Fruit fly (Drosophila melanogaster) whole organism, embryonic: ENCODE measurements around the gene dx.

Experiments used
- CG10543 ChIP-seq: fragments of 200-800 bp; sonication (Bioruptor generic); optimal IDR thresholded peaks from 3 replicates; lab custom pipeline; 2017; ENCODE audit warnings: missing biosample characterization, mild to moderate bottlenecking, missing genetic modification characterization, moderate library complexity
- CG10979 ChIP-seq: fragments of 200-800 bp; sonication (Bioruptor generic); optimal IDR thresholded peaks from 2 replicates; lab custom pipeline; 2018; ENCODE audit warnings: missing biosample characterization, mild to moderate bottlenecking, missing genetic modification characterization, moderate library complexity
- CG11723 ChIP-seq: fragments of 200-800 bp; sonication (Bioruptor generic); optimal IDR thresholded peaks from 2 replicates; lab custom pipeline; 2017; ENCODE audit warnings: missing biosample characterization, mild to moderate bottlenecking, missing genetic modification characterization
- CG15479 ChIP-seq: fragments of 200-800 bp; sonication (Bioruptor generic); optimal IDR thresholded peaks from 3 replicates; lab custom pipeline; 2019; ENCODE audit warnings: missing biosample characterization, mild to moderate bottlenecking, missing genetic modification characterization, moderate library complexity
- CG30431 ChIP-seq: fragments of 200-800 bp; sonication (Bioruptor generic); optimal IDR thresholded peaks from 2 replicates; lab custom pipeline; 2017; ENCODE audit warnings: missing biosample characterization, missing genetic modification characterization
- CG3407 ChIP-seq: fragments of 200-800 bp; sonication (Bioruptor generic); optimal IDR thresholded peaks from 2 replicates; lab custom pipeline; 2018; ENCODE audit warnings: missing biosample characterization, mild to moderate bottlenecking, missing genetic modification characterization
- CG4617 ChIP-seq: fragments of 200-800 bp; sonication (Bioruptor generic); optimal IDR thresholded peaks from 3 replicates; lab custom pipeline; 2016; ENCODE audit warnings: missing biosample characterization, missing genetic modification characterization, borderline replicate concordance
- CG4820 ChIP-seq: fragments of 200-800 bp; sonication (Bioruptor generic); optimal IDR thresholded peaks from 3 replicates; lab custom pipeline; 2016; ENCODE audit warnings: missing biosample characterization, missing genetic modification characterization
- CG4854 ChIP-seq: fragments of 200-800 bp; sonication (Bioruptor generic); optimal IDR thresholded peaks from 2 replicates; lab custom pipeline; 2016; ENCODE audit warnings: missing biosample characterization, missing genetic modification characterization, inconsistent platforms
- CG6272 ChIP-seq: fragments of 200-800 bp; sonication (Bioruptor generic); IDR thresholded peaks from 2 replicates; pipeline ENCODE4 v1.3.6; 2022; ENCODE audit warnings: missing biosample characterization, missing genetic modification characterization
- CG6791 ChIP-seq: fragments of 200-800 bp; sonication (Bioruptor generic); IDR thresholded peaks from 3 replicates; pipeline ENCODE4 v1.3.6; 2022; ENCODE audit warnings: missing biosample characterization, missing genetic modification characterization; ENCODE audit not compliant: partially characterized antibody
- CG6854 ChIP-seq: fragments of 200-800 bp; sonication (Bioruptor generic); optimal IDR thresholded peaks from 3 replicates; lab custom pipeline; 2017; ENCODE audit warnings: missing biosample characterization, mild to moderate bottlenecking, missing genetic modification characterization
- CG7963 ChIP-seq: fragments of 200-800 bp; sonication (Bioruptor generic); IDR thresholded peaks from 3 replicates; pipeline ENCODE4 v1.3.6; 2022; ENCODE audit warnings: missing biosample characterization, missing genetic modification characterization; ENCODE audit not compliant: partially characterized antibody
- CG9215 ChIP-seq: fragments of 200-800 bp; sonication (Bioruptor generic); IDR thresholded peaks from 2 replicates; pipeline ENCODE4 v1.3.6; 2022; ENCODE audit warnings: missing biosample characterization, missing genetic modification characterization
- CoRest ChIP-seq: fragments of 200-800 bp; sonication (Bioruptor generic); optimal IDR thresholded peaks from 3 replicates; lab custom pipeline; 2018; ENCODE audit warnings: missing biosample characterization, mild to moderate bottlenecking, missing genetic modification characterization, moderate library complexity
- Doc2 ChIP-seq: fragments of 200-800 bp; sonication (Bioruptor generic); IDR thresholded peaks from 2 replicates; pipeline ENCODE4 v1.3.6; 2022; ENCODE audit warnings: missing biosample characterization, missing genetic modification characterization
- ERR ChIP-seq: fragments of 200-800 bp; sonication (Bioruptor generic); optimal IDR thresholded peaks from 2 replicates; lab custom pipeline; 2016; ENCODE audit warnings: missing biosample characterization, missing genetic modification characterization
- Elba2 ChIP-seq: fragments of 200-800 bp; sonication (Bioruptor generic); optimal IDR thresholded peaks from 3 replicates; lab custom pipeline; 2016; ENCODE audit warnings: missing biosample characterization, missing genetic modification characterization
- Lhr ChIP-seq: fragments of 200-800 bp; sonication (Bioruptor generic); optimal IDR thresholded peaks from 3 replicates; lab custom pipeline; 2017; ENCODE audit warnings: mild to moderate bottlenecking, missing biosample characterization, missing genetic modification reagents, missing genetic modification characterization
- Mrtf ChIP-seq: fragments of 200-800 bp; sonication (Bioruptor generic); IDR thresholded peaks from 3 replicates; pipeline ENCODE4 v1.3.6; 2022; ENCODE audit warnings: missing biosample characterization, missing genetic modification characterization
- NC2α ChIP-seq: fragments of 200-800 bp; sonication (Bioruptor generic); optimal IDR thresholded peaks from 2 replicates; lab custom pipeline; 2016; ENCODE audit warnings: missing biosample characterization, missing genetic modification characterization
- Neu2 ChIP-seq: fragments of 200-800 bp; sonication (Bioruptor generic); optimal IDR thresholded peaks from 3 replicates; lab custom pipeline; 2016; ENCODE audit warnings: missing biosample characterization, missing genetic modification characterization, borderline replicate concordance
- Sin3A ChIP-seq: fragments of >200 bp; optimal IDR thresholded peaks from 2 replicates; lab custom pipeline; 2018
- Spps ChIP-seq: fragments of 200-800 bp; sonication (Bioruptor generic); optimal IDR thresholded peaks from 2 replicates; lab custom pipeline; 2018; ENCODE audit warnings: missing biosample characterization, mild to moderate bottlenecking, missing genetic modification characterization
- Tbp ChIP-seq: fragments of >200 bp; optimal IDR thresholded peaks from 2 replicates; lab custom pipeline; 2018; ENCODE audit warnings: missing biosample characterization, missing genetic modification characterization
- Trl ChIP-seq, 3 experiments: fragments of >200 bp in 2 of 3; fragments of 200-800 bp in 1 of 3; sonication (Bioruptor generic) in 1 of 3; optimal IDR thresholded peaks; 2 replicates in 1 of 3; 3 replicates in 2 of 3; lab custom pipeline; 2016 to 2017; ENCODE audit warnings: missing biosample characterization in 1 of 3, missing genetic modification characterization in 1 of 3
- Vsx1 ChIP-seq: fragments of 200-800 bp; sonication (Bioruptor generic); optimal IDR thresholded peaks from 2 replicates; lab custom pipeline; 2017; ENCODE audit warnings: missing biosample characterization, mild to moderate bottlenecking, missing genetic modification characterization, missing genetic modification reagents
- YL-1 ChIP-seq: fragments of 200-800 bp; sonication (Bioruptor generic); optimal IDR thresholded peaks from 3 replicates; lab custom pipeline; 2017; ENCODE audit warnings: missing biosample characterization, mild to moderate bottlenecking, missing genetic modification characterization
- amos ChIP-seq: fragments of 200-800 bp; sonication (Bioruptor generic); IDR thresholded peaks from 2 replicates; pipeline ENCODE4 v1.3.6; 2022; ENCODE audit warnings: missing biosample characterization, missing genetic modification characterization; ENCODE audit not compliant: partially characterized antibody
- corto ChIP-seq: fragments of 200-800 bp; sonication (Bioruptor generic); optimal IDR thresholded peaks from 2 replicates; lab custom pipeline; 2016; ENCODE audit warnings: missing biosample characterization, mild to moderate bottlenecking, missing genetic modification characterization, moderate library complexity
- crol ChIP-seq: fragments of 200-800 bp; sonication (Bioruptor generic); IDR thresholded peaks from 2 replicates; pipeline ENCODE4 v1.3.6; 2022; ENCODE audit warnings: missing biosample characterization, missing genetic modification characterization
- cwo ChIP-seq: fragments of 200-800 bp; sonication (Bioruptor generic); optimal IDR thresholded peaks from 3 replicates; lab custom pipeline; 2017; ENCODE audit warnings: missing biosample characterization, missing genetic modification characterization, mild to moderate bottlenecking, moderate library complexity, missing genetic modification reagents
- fd3F ChIP-seq: fragments of 200-800 bp; sonication (Bioruptor generic); optimal IDR thresholded peaks from 2 replicates; lab custom pipeline; 2018; ENCODE audit warnings: missing biosample characterization, mild to moderate bottlenecking, missing genetic modification characterization, moderate library complexity
- fru ChIP-seq: fragments of >200 bp; optimal IDR thresholded peaks from 2 replicates; lab custom pipeline; 2017
- ftz-f1 ChIP-seq: fragments of 200-800 bp; sonication (Bioruptor generic); optimal IDR thresholded peaks from 2 replicates; lab custom pipeline; 2016; ENCODE audit warnings: missing biosample characterization, missing genetic modification characterization
- gem ChIP-seq: fragments of 200-800 bp; sonication (Bioruptor generic); optimal IDR thresholded peaks from 2 replicates; lab custom pipeline; 2019; ENCODE audit warnings: missing biosample characterization, mild to moderate bottlenecking, missing genetic modification characterization, moderate library complexity
- grn ChIP-seq: fragments of 200-800 bp; sonication (Bioruptor generic); optimal IDR thresholded peaks from 3 replicates; lab custom pipeline; 2017; ENCODE audit warnings: missing biosample characterization, missing genetic modification characterization
- gro ChIP-seq: fragments of 200-800 bp; sonication (Bioruptor generic); optimal IDR thresholded peaks from 2 replicates; lab custom pipeline; 2016; ENCODE audit warnings: missing biosample characterization, missing genetic modification characterization
- h ChIP-seq: fragments of >200 bp; optimal IDR thresholded peaks from 2 replicates; lab custom pipeline; 2017
- ham ChIP-seq: fragments of 200-800 bp; sonication (Bioruptor generic); IDR thresholded peaks from 2 replicates; pipeline ENCODE4 v1.3.6; 2022; ENCODE audit warnings: missing biosample characterization, missing genetic modification characterization
- her ChIP-seq: fragments of 200-800 bp; sonication (Bioruptor generic); optimal IDR thresholded peaks from 2 replicates; lab custom pipeline; 2016; ENCODE audit warnings: missing biosample characterization, missing genetic modification characterization
- inv ChIP-seq: fragments of 200-800 bp; sonication (Bioruptor generic); IDR thresholded peaks from 2 replicates; pipeline ENCODE4 v1.3.6; 2022; ENCODE audit warnings: missing biosample characterization, missing genetic modification characterization; ENCODE audit not compliant: partially characterized antibody
- mirr ChIP-seq: fragments of 200-800 bp; sonication (Bioruptor generic); optimal IDR thresholded peaks from 3 replicates; lab custom pipeline; 2018; ENCODE audit warnings: missing biosample characterization, mild to moderate bottlenecking, missing genetic modification characterization
- p53 ChIP-seq: fragments of 200-800 bp; sonication (Bioruptor generic); optimal IDR thresholded peaks from 2 replicates; lab custom pipeline; 2016; ENCODE audit warnings: missing biosample characterization, missing genetic modification characterization
- prd ChIP-seq, 3 experiments: fragments of >200 bp in 2 of 3; fragments of 200-800 bp in 1 of 3; sonication (Bioruptor generic) in 1 of 3; optimal IDR thresholded peaks in 2 of 3; IDR thresholded peaks in 1 of 3; 2 replicates in 2 of 3; 3 replicates in 1 of 3; pipeline versions ENCODE4 v1.3.6 to Lab custom; 2017 to 2022; ENCODE audit warnings: missing biosample characterization in 1 of 3, missing genetic modification characterization in 1 of 3
- shn ChIP-seq: fragments of 200-800 bp; sonication (Bioruptor generic); optimal IDR thresholded peaks from 3 replicates; lab custom pipeline; 2016; ENCODE audit warnings: missing biosample characterization, missing genetic modification characterization
- tx ChIP-seq: fragments of 200-800 bp; sonication (Bioruptor generic); optimal IDR thresholded peaks from 2 replicates; lab custom pipeline; 2016; ENCODE audit warnings: missing biosample characterization, missing genetic modification characterization
- wek ChIP-seq: fragments of 200-800 bp; sonication (Bioruptor generic); optimal IDR thresholded peaks from 3 replicates; lab custom pipeline; 2018; ENCODE audit warnings: missing biosample characterization, mild to moderate bottlenecking, missing genetic modification characterization, moderate library complexity
- z ChIP-seq: fragments of 200-800 bp; sonication (Bioruptor generic); IDR thresholded peaks from 3 replicates; pipeline ENCODE4 v1.3.6; 2022; ENCODE audit warnings: missing biosample characterization, missing genetic modification characterization
- zen ChIP-seq: fragments of 200-800 bp; sonication (Bioruptor generic); optimal IDR thresholded peaks from 3 replicates; lab custom pipeline; 2018; ENCODE audit warnings: missing biosample characterization, mild to moderate bottlenecking, missing genetic modification characterization, moderate library complexity
- zen2 ChIP-seq: fragments of 200-800 bp; sonication (Bioruptor generic); IDR thresholded peaks from 3 replicates; pipeline ENCODE4 v1.3.6; 2022; ENCODE audit warnings: missing biosample characterization, missing genetic modification characterization; ENCODE audit not compliant: partially characterized antibody

dx gene

dm6 chrX:6542331-6542730, 8.5 kb downstream of the dx start (continued):
- TF ChIP-seq CG4820 (no peak), Mrtf (peak; percentile 35; the same call in 1 of the 3 replicates), fru (lab: Kevin White, UChicago) (no peak), gro (GFP tag; lab: Kevin White, UChicago) (no peak), cwo (GFP tag; lab: Kevin White, UChicago) (peak; percentile 10), ham (GFP tag; lab: Robert Waterston, UW) (no peak), gem (tag; lab: Kevin White, UChicago) (peak; percentile 67), grn (GFP tag; lab: Kevin White, UChicago) (no peak), mirr (GFP tag; lab: Kevin White, UChicago) (no peak), Vsx1 (GFP tag; lab: Kevin White, UChicago) (peak; percentile 24), CoRest (tag; lab: Kevin White, UChicago) (peak; percentile 51), CG15479 (GFP tag; lab: Kevin White, UChicago) (no peak), wek (GFP tag; lab: Kevin White, UChicago) (no peak), Elba2 (GFP tag; lab: Kevin White, UChicago) (no peak), crol (GFP tag; lab: Robert Waterston, UW) (peak; percentile 30; the same call in 1 of the 2 replicates), CG10543 (no peak), zen (no peak), CG9215 (GFP tag; lab: Robert Waterston, UW) (no peak), CG7963 (GFP tag; lab: Robert Waterston, UW) (no peak), her (GFP tag; lab: Kevin White, UChicago) (no peak), shn (GFP tag; lab: Kevin White, UChicago) (no peak), CG4617 (GFP tag; lab: Kevin White, UChicago) (no peak), Lhr (GFP tag; lab: Kevin White, UChicago) (no peak), Doc2 (GFP tag; lab: Robert Waterston, UW) (no peak), Spps (tag; lab: Kevin White, UChicago) (no peak), prd (optimal IDR thresholded peaks at IDR 0.05; lab: Kevin White, UChicago) (no peak), prd (GFP tag; IDR thresholded peaks at IDR 0.05; lab: Robert Waterston, UW) (peak; percentile 58; the same call in 2 of the 3 replicates), CG11723 (GFP tag; lab: Kevin White, UChicago) (no peak), Neu2 (GFP tag; lab: Kevin White, UChicago) (no peak), corto (no peak), CG6791 (GFP tag; lab: Robert Waterston, UW) (no peak), CG3407 (GFP tag; lab: Kevin White, UChicago) (no peak), amos (no peak), zen2 (GFP tag; lab: Robert Waterston, UW) (no peak), tx (GFP tag; lab: Kevin White, UChicago) (no peak), inv (no peak), ftz-f1 (no peak), Tbp (no peak), CG30431 (GFP tag; lab: Kevin White, UChicago) (no peak), CG4854 (no peak), Trl (optimal IDR thresholded peaks at IDR 0.05; lab: Kevin White, UChicago) (no peak), Trl (GFP tag; optimal IDR thresholded peaks at IDR 0.05; lab: Kevin White, UChicago) (no peak), NC2α (GFP tag; lab: Kevin White, UChicago) (no peak), ERR (GFP tag; lab: Kevin White, UChicago) (no peak), CG10979 (tag; lab: Kevin White, UChicago) (peak; percentile 47), YL-1 (GFP tag; lab: Kevin White, UChicago) (no peak), CG6272 (GFP tag; lab: Robert Waterston, UW) (no peak), p53 (GFP tag; lab: Kevin White, UChicago) (no peak), CG6854 (no peak), fd3F (GFP tag; lab: Kevin White, UChicago) (no peak), Sin3A (lab: Kevin White, UChicago) (no peak), z (no peak), h (no peak)
